Worm (Caenorhabditis elegans) whole organism, L2 larva: ENCODE measurements around the gene zipt-13.

Experiments
- aly-2 ChIP-seq: fragments of 150-350 bp; optimal IDR thresholded peaks from 2 replicates; lab custom pipeline; 2014; ENCODE audit warnings: missing biosample characterization, missing genetic modification characterization
- nhr-237 ChIP-seq: fragments of 150-350 bp; optimal IDR thresholded peaks from 2 replicates; lab custom pipeline; 2014; ENCODE audit warnings: missing biosample characterization, missing genetic modification characterization
- skn-1 ChIP-seq: sonication (generic microtip); optimal IDR thresholded peaks from 2 replicates; lab custom pipeline; 2017; ENCODE audit warnings: missing biosample characterization, missing genetic modification characterization
- zag-1 ChIP-seq: fragments of 150-350 bp; optimal IDR thresholded peaks from 2 replicates; lab custom pipeline; 2014; ENCODE audit warnings: missing biosample characterization, missing genetic modification characterization

ce11 chrX:10279299-10279698, 42.6 kb upstream of the zipt-13 start, which contains the start of gene slc-9B.1:
- TF ChIP-seq aly-2, result no peak
- no peak for TF ChIP-seq zag-1 (tag; lab: Kevin White, UChicago)
- no peak for TF ChIP-seq skn-1 (tag; lab: Kevin White, UChicago)
- no peak for TF ChIP-seq nhr-237 (tag; lab: Kevin White, UChicago)
